Fruit fly (Drosophila melanogaster) whole organism, embryonic: Measurements from ENCODE around the gene CG31661.
A peak's percentile ranks its signal among the peaks of the same experiment; 100 is the strongest.

ENCODE experiments used
- Atf6 ChIP-seq: fragments of 200-800 bp; sonication (Bioruptor generic); IDR thresholded peaks from 2 replicates; pipeline ENCODE4 v1.3.6; 2022; ENCODE audit warnings: missing biosample characterization, missing genetic modification characterization
- Bteb2 ChIP-seq: fragments of 200-800 bp; sonication (Bioruptor generic); optimal IDR thresholded peaks from 2 replicates; lab custom pipeline; 2016; ENCODE audit warnings: missing biosample characterization, missing genetic modification characterization
- C15 ChIP-seq: fragments of 200-800 bp; sonication (Bioruptor generic); IDR thresholded peaks from 3 replicates; pipeline ENCODE4 v1.3.6; 2022; ENCODE audit warnings: missing biosample characterization, missing genetic modification characterization
- CG11085 ChIP-seq: fragments of 200-800 bp; sonication (Bioruptor generic); IDR thresholded peaks from 2 replicates; pipeline ENCODE4 v1.3.6; 2022; ENCODE audit warnings: missing biosample characterization, missing genetic modification characterization
- CG11093 ChIP-seq: fragments of 200-800 bp; sonication (Bioruptor generic); IDR thresholded peaks from 3 replicates; pipeline ENCODE4 v1.3.6; 2022; ENCODE audit warnings: missing biosample characterization, missing genetic modification characterization
- CG12071 ChIP-seq: fragments of 200-800 bp; sonication (Bioruptor generic); optimal IDR thresholded peaks from 3 replicates; lab custom pipeline; 2018; ENCODE audit warnings: missing biosample characterization, mild to moderate bottlenecking, missing genetic modification characterization
- CG1602 ChIP-seq: fragments of 200-800 bp; sonication (Bioruptor generic); optimal IDR thresholded peaks from 3 replicates; lab custom pipeline; 2016; ENCODE audit warnings: missing biosample characterization, missing genetic modification characterization
- CG16815 ChIP-seq: fragments of 200-800 bp; sonication (Bioruptor generic); optimal IDR thresholded peaks from 3 replicates; lab custom pipeline; 2017; ENCODE audit warnings: missing biosample characterization, mild to moderate bottlenecking, missing genetic modification characterization
- CG17568 ChIP-seq: fragments of 200-800 bp; sonication (Bioruptor generic); optimal IDR thresholded peaks from 2 replicates; lab custom pipeline; 2018; ENCODE audit warnings: missing biosample characterization, mild to moderate bottlenecking, missing genetic modification characterization, moderate library complexity
- CG2120 ChIP-seq: fragments of 200-800 bp; sonication (Bioruptor generic); optimal IDR thresholded peaks from 3 replicates; lab custom pipeline; 2016; ENCODE audit warnings: missing biosample characterization, missing genetic modification characterization
- CG30431 ChIP-seq: fragments of 200-800 bp; sonication (Bioruptor generic); optimal IDR thresholded peaks from 2 replicates; lab custom pipeline; 2017; ENCODE audit warnings: missing biosample characterization, missing genetic modification characterization
- CG31365 ChIP-seq: fragments of 200-800 bp; sonication (Bioruptor generic); optimal IDR thresholded peaks from 2 replicates; lab custom pipeline; 2018; ENCODE audit warnings: missing biosample characterization, mild to moderate bottlenecking, missing genetic modification characterization
- CG31388 ChIP-seq: fragments of 200-800 bp; sonication (Bioruptor generic); optimal IDR thresholded peaks from 2 replicates; lab custom pipeline; 2016; ENCODE audit warnings: missing biosample characterization, missing genetic modification characterization
- CG32772 ChIP-seq: fragments of 200-800 bp; sonication (Bioruptor generic); IDR thresholded peaks from 2 replicates; pipeline ENCODE4 v1.3.6; 2022; ENCODE audit warnings: missing biosample characterization, missing genetic modification characterization
- CG3995 ChIP-seq: fragments of 200-800 bp; sonication (Bioruptor generic); optimal IDR thresholded peaks from 3 replicates; lab custom pipeline; 2016; ENCODE audit warnings: missing biosample characterization, missing genetic modification characterization
- CG4328 ChIP-seq: fragments of 200-800 bp; sonication (Bioruptor generic); optimal IDR thresholded peaks from 3 replicates; lab custom pipeline; 2017; ENCODE audit warnings: missing biosample characterization, missing genetic modification reagents, missing genetic modification characterization
- CG4707 ChIP-seq: fragments of 200-800 bp; sonication (Bioruptor generic); optimal IDR thresholded peaks from 2 replicates; lab custom pipeline; 2018; ENCODE audit warnings: missing biosample characterization, mild to moderate bottlenecking, missing genetic modification characterization, moderate library complexity
- CG7963 ChIP-seq: fragments of 200-800 bp; sonication (Bioruptor generic); IDR thresholded peaks from 3 replicates; pipeline ENCODE4 v1.3.6; 2022; ENCODE audit warnings: missing biosample characterization, missing genetic modification characterization; ENCODE audit not compliant: partially characterized antibody
- CG8281 ChIP-seq: fragments of 200-800 bp; sonication (Bioruptor generic); optimal IDR thresholded peaks from 2 replicates; lab custom pipeline; 2018; ENCODE audit warnings: missing biosample characterization, mild to moderate bottlenecking, missing genetic modification characterization, moderate library complexity
- CG8388 ChIP-seq: fragments of 200-800 bp; sonication (Bioruptor generic); optimal IDR thresholded peaks from 2 replicates; lab custom pipeline; 2019; ENCODE audit warnings: missing biosample characterization, mild to moderate bottlenecking, missing genetic modification characterization, moderate library complexity
- CG9727 ChIP-seq: fragments of 200-800 bp; sonication (Bioruptor generic); optimal IDR thresholded peaks from 3 replicates; lab custom pipeline; 2017; ENCODE audit warnings: missing biosample characterization, mild to moderate bottlenecking, missing genetic modification characterization
- CG9932 ChIP-seq: fragments of 200-800 bp; sonication (Bioruptor generic); IDR thresholded peaks from 2 replicates; pipeline ENCODE4 v1.3.6; 2022; ENCODE audit warnings: missing biosample characterization, missing genetic modification characterization
- Dip3 ChIP-seq: fragments of 200-800 bp; sonication (Bioruptor generic); optimal IDR thresholded peaks from 3 replicates; lab custom pipeline; 2016; ENCODE audit warnings: missing biosample characterization, missing genetic modification characterization
- Dll ChIP-seq: fragments of 200-800 bp; sonication (Bioruptor generic); IDR thresholded peaks from 4 replicates; pipeline ENCODE4 v1.3.6; 2022; ENCODE audit warnings: missing biosample characterization, missing genetic modification characterization; ENCODE audit not compliant: partially characterized antibody
- Fer2 ChIP-seq: fragments of 200-800 bp; sonication (Bioruptor generic); optimal IDR thresholded peaks from 2 replicates; lab custom pipeline; 2018; ENCODE audit warnings: missing biosample characterization, mild to moderate bottlenecking, missing genetic modification characterization, moderate library complexity
- GATAe ChIP-seq: fragments of 200-800 bp; sonication (Bioruptor generic); conservative IDR thresholded peaks from 2 replicates; pipeline ENCODE4 v1.3.6; 2022; ENCODE audit warnings: missing biosample characterization, missing genetic modification characterization
- Gsc ChIP-seq: fragments of 200-800 bp; sonication (Bioruptor generic); IDR thresholded peaks from 2 replicates; pipeline ENCODE4 v1.3.6; 2022; ENCODE audit warnings: missing biosample characterization, missing genetic modification characterization
- NC2α ChIP-seq: fragments of 200-800 bp; sonication (Bioruptor generic); optimal IDR thresholded peaks from 2 replicates; lab custom pipeline; 2016; ENCODE audit warnings: missing biosample characterization, missing genetic modification characterization
- NFAT ChIP-seq: fragments of 200-800 bp; sonication (Bioruptor generic); IDR thresholded peaks from 2 replicates; pipeline ENCODE4 v1.3.6; 2022; ENCODE audit warnings: missing biosample characterization, missing genetic modification characterization
- NK7.1 ChIP-seq: fragments of 200-800 bp; sonication (Bioruptor generic); optimal IDR thresholded peaks from 3 replicates; lab custom pipeline; 2016; ENCODE audit warnings: missing biosample characterization, missing genetic modification characterization
- Nf-YA ChIP-seq: fragments of 200-800 bp; sonication (Bioruptor generic); IDR thresholded peaks from 2 replicates; pipeline ENCODE4 v1.3.6; 2022; ENCODE audit warnings: missing biosample characterization, missing genetic modification characterization
- Ptx1 ChIP-seq: fragments of 200-800 bp; sonication (Bioruptor generic); IDR thresholded peaks from 2 replicates; pipeline ENCODE4 v1.3.6; 2022; ENCODE audit warnings: missing biosample characterization, missing genetic modification characterization
- Taf1 ChIP-seq: fragments of 200-800 bp; sonication (Bioruptor generic); IDR thresholded peaks from 2 replicates; pipeline ENCODE4 v1.3.6; 2022; ENCODE audit warnings: missing biosample characterization, missing genetic modification characterization
- Tbp ChIP-seq: fragments of >200 bp; optimal IDR thresholded peaks from 2 replicates; lab custom pipeline; 2018; ENCODE audit warnings: missing biosample characterization, missing genetic modification characterization
- az2 ChIP-seq: fragments of 200-800 bp; sonication (Bioruptor generic); optimal IDR thresholded peaks from 3 replicates; lab custom pipeline; 2016; ENCODE audit warnings: missing biosample characterization, missing genetic modification characterization
- br ChIP-seq: fragments of >200 bp; optimal IDR thresholded peaks from 2 replicates; lab custom pipeline; 2017
- btn ChIP-seq: fragments of 200-800 bp; sonication (Bioruptor generic); optimal IDR thresholded peaks from 2 replicates; lab custom pipeline; 2016; ENCODE audit warnings: missing biosample characterization, missing genetic modification characterization
- cato ChIP-seq: fragments of 200-800 bp; sonication (Bioruptor generic); optimal IDR thresholded peaks from 2 replicates; lab custom pipeline; 2016; ENCODE audit warnings: missing biosample characterization, missing genetic modification characterization, borderline replicate concordance
- corto ChIP-seq: fragments of 200-800 bp; sonication (Bioruptor generic); optimal IDR thresholded peaks from 2 replicates; lab custom pipeline; 2016; ENCODE audit warnings: missing biosample characterization, mild to moderate bottlenecking, missing genetic modification characterization, moderate library complexity
- crc ChIP-seq: fragments of 200-800 bp; sonication (Bioruptor generic); optimal IDR thresholded peaks from 2 replicates; lab custom pipeline; 2016; ENCODE audit warnings: missing biosample characterization, missing genetic modification characterization
- fd3F ChIP-seq: fragments of 200-800 bp; sonication (Bioruptor generic); optimal IDR thresholded peaks from 2 replicates; lab custom pipeline; 2018; ENCODE audit warnings: missing biosample characterization, mild to moderate bottlenecking, missing genetic modification characterization, moderate library complexity
- fd96Cb ChIP-seq: fragments of 200-800 bp; sonication (Bioruptor generic); optimal IDR thresholded peaks from 2 replicates; lab custom pipeline; 2018; ENCODE audit warnings: missing biosample characterization, mild to moderate bottlenecking, missing genetic modification characterization, moderate library complexity
- jing ChIP-seq: fragments of 200-800 bp; sonication (Bioruptor generic); optimal IDR thresholded peaks from 2 replicates; lab custom pipeline; 2018; ENCODE audit warnings: missing biosample characterization, mild to moderate bottlenecking, missing genetic modification characterization
- knrl ChIP-seq: fragments of 200-800 bp; sonication (Bioruptor generic); IDR thresholded peaks from 3 replicates; pipeline ENCODE4 v1.3.6; 2022; ENCODE audit warnings: missing biosample characterization, missing genetic modification characterization; ENCODE audit not compliant: partially characterized antibody
- maf-S ChIP-seq: fragments of 200-800 bp; sonication (Bioruptor generic); optimal IDR thresholded peaks from 2 replicates; lab custom pipeline; 2016; ENCODE audit warnings: missing biosample characterization, missing genetic modification characterization
- peb ChIP-seq: fragments of 200-800 bp; sonication (Bioruptor generic); IDR thresholded peaks from 2 replicates; pipeline ENCODE4 v1.3.6; 2022; ENCODE audit warnings: missing biosample characterization, missing genetic modification characterization
- phol ChIP-seq: fragments of 200-800 bp; sonication (Bioruptor generic); optimal IDR thresholded peaks from 3 replicates; lab custom pipeline; 2018; ENCODE audit warnings: missing biosample characterization, mild to moderate bottlenecking, missing genetic modification characterization, moderate library complexity
- sc ChIP-seq, 3 experiments: fragments of >200 bp in 2 of 3; fragments of 200-800 bp in 1 of 3; sonication (Bioruptor generic) in 1 of 3; optimal IDR thresholded peaks; 2 replicates in 2 of 3; 3 replicates in 1 of 3; lab custom pipeline; 2017; ENCODE audit warnings: mild to moderate bottlenecking in 1 of 3, missing biosample characterization in 1 of 3, missing genetic modification characterization in 1 of 3, missing genetic modification reagents in 1 of 3
- tap ChIP-seq: fragments of 200-800 bp; optimal IDR thresholded peaks from 3 replicates; lab custom pipeline; 2019; ENCODE audit warnings: missing biosample characterization, mild to moderate bottlenecking, missing genetic modification characterization, moderate library complexity
- tup ChIP-seq: fragments of 200-800 bp; sonication (Bioruptor generic); optimal IDR thresholded peaks from 2 replicates; lab custom pipeline; 2016; ENCODE audit warnings: missing biosample characterization, mild to moderate bottlenecking, missing genetic modification characterization, moderate library complexity
- wor ChIP-seq: fragments of 200-800 bp; sonication (Bioruptor generic); IDR thresholded peaks from 2 replicates; pipeline ENCODE4 v1.3.6; 2022; ENCODE audit warnings: missing biosample characterization, missing genetic modification characterization

Gene CG31661

dm6 chr2L:1473427-1473826 is 23.6 kb upstream of the CG31661 start (continued):
- TF ChIP-seq GATAe (GFP tag; lab: Robert Waterston, UW) = no peak
- TF ChIP-seq Gsc (GFP tag; lab: Robert Waterston, UW) = peak; percentile 22; the same call in 1 of the 2 replicates
- no peak for TF ChIP-seq Taf1
- TF ChIP-seq maf-S (GFP tag; lab: Kevin White, UChicago) = no peak
- TF ChIP-seq wor (GFP tag; lab: Robert Waterston, UW) = no peak
- TF ChIP-seq CG8281 (tag; lab: Kevin White, UChicago) = no peak
- 0 out of 3 replicates have a peak, but pooled peaks have one; percentile 16 for TF ChIP-seq knrl
- no peak for TF ChIP-seq NK7.1 (GFP tag; lab: Kevin White, UChicago)
- no peak for TF ChIP-seq CG30431 (GFP tag; lab: Kevin White, UChicago)
- TF ChIP-seq CG17568 (GFP tag; lab: Kevin White, UChicago) = no peak
- TF ChIP-seq btn = no peak
- TF ChIP-seq corto = no peak
- TF ChIP-seq fd3F (GFP tag; lab: Kevin White, UChicago) = no peak
- TF ChIP-seq CG9932 (GFP tag; lab: Robert Waterston, UW) = peak; percentile 33; the same call in 1 of the 2 replicates
- TF ChIP-seq fd96Cb = peak; percentile 35
- TF ChIP-seq jing (GFP tag; lab: Kevin White, UChicago) = no peak
- no peak for TF ChIP-seq Fer2
- TF ChIP-seq CG4328 (GFP tag; lab: Kevin White, UChicago) = no peak
- TF ChIP-seq CG12071 = no peak
- no peak for TF ChIP-seq CG7963 (GFP tag; lab: Robert Waterston, UW)
- no peak for TF ChIP-seq br (lab: Kevin White, UChicago)
- TF ChIP-seq Nf-YA (GFP tag; lab: Robert Waterston, UW) = peak; percentile 61; the same call in 1 of the 2 replicates
- TF ChIP-seq NC2α (GFP tag; lab: Kevin White, UChicago) = no peak
- no peak for TF ChIP-seq Bteb2 (GFP tag; lab: Kevin White, UChicago)
- TF ChIP-seq CG11093 (GFP tag; lab: Robert Waterston, UW) = 0 out of 3 replicates have a peak, but pooled peaks have one; percentile 48
- no peak for TF ChIP-seq Dll (GFP tag; lab: Robert Waterston, UW)
- TF ChIP-seq Atf6 (GFP tag; lab: Robert Waterston, UW) = peak; percentile 32; the same call in 1 of the 2 replicates
- TF ChIP-seq peb = peak; percentile 33; the same call in 1 of the 2 replicates
- TF ChIP-seq tap (tag; lab: Kevin White, UChicago) = no peak
- TF ChIP-seq CG16815 (GFP tag; lab: Kevin White, UChicago) = peak; percentile 59
- TF ChIP-seq Dip3 (GFP tag; lab: Kevin White, UChicago) = no peak
- TF ChIP-seq CG1602 (GFP tag; lab: Kevin White, UChicago) = peak; percentile 18
- no peak for TF ChIP-seq CG3995 (GFP tag; lab: Kevin White, UChicago)
- no peak for TF ChIP-seq C15 (GFP tag; lab: Robert Waterston, UW)
- TF ChIP-seq CG31388 = no peak
- no peak for TF ChIP-seq crc
- TF ChIP-seq CG8388 (GFP tag; lab: Kevin White, UChicago) = peak; percentile 25
- peak; percentile 68 for TF ChIP-seq CG32772 (GFP tag; lab: Robert Waterston, UW)
- no peak for TF ChIP-seq CG4707 (GFP tag; lab: Kevin White, UChicago)
- no peak for TF ChIP-seq NFAT
- TF ChIP-seq CG2120 (GFP tag; lab: Kevin White, UChicago) = peak; percentile 7
- TF ChIP-seq CG9727 = peak; percentile 66
- peak; percentile 13 for TF ChIP-seq az2 (GFP tag; lab: Kevin White, UChicago)
- no peak for TF ChIP-seq sc (optimal IDR thresholded peaks at IDR 0.05; lab: Kevin White, UChicago)
- peak; percentile 16 for TF ChIP-seq sc (GFP tag; optimal IDR thresholded peaks at IDR 0.05; lab: Kevin White, UChicago)
- peak; percentile 44 for TF ChIP-seq phol (tag; lab: Kevin White, UChicago)
- no peak for TF ChIP-seq Tbp (GFP tag; lab: Kevin White, UChicago)
- TF ChIP-seq Ptx1 (GFP tag; lab: Robert Waterston, UW) = peak; percentile 62; the same call in 1 of the 2 replicates
- no peak for TF ChIP-seq cato
- TF ChIP-seq tup (GFP tag; lab: Kevin White, UChicago) = no peak
- no peak for TF ChIP-seq CG31365
- 0 out of 2 replicates have a peak, but pooled peaks have one; percentile 13 for TF ChIP-seq CG11085 (GFP tag; lab: Robert Waterston, UW)
